Worm (Caenorhabditis elegans): ENCODE data around the gene bgnt-1.5.
A peak's percentile ranks its signal among the peaks of the same experiment; 100 is the strongest.

bgnt-1.5 gene

DNA sequence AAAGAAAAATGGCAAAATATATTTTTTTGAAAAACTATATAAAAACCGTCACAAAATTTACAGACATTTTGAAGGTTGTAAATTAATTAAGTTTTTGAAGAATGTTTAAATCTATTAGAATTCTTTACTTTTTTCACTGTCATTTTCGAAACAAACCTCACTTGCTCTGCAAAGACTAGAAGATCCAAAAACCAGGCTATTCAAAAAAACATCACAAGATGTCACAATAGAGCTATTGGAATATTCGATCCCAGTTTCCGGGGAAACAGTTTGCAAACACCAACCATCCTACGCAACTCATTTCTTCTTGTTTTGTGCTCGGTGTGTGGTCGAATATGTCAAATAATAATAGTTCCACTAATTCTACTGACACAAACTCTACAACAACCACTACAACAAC lies 15.4 kb downstream of the bgnt-1.5 start, which contains the start of gene R12H7.4:
R12H7.4 (plus strand) TSS at position 301 of the 400 bp plus-strand sequence.
- no peak for TF ChIP-seq dao-5 (tag; optimal IDR thresholded peaks at IDR 0.05)
- no peak for TF ChIP-seq W03F9.2 (tag; optimal IDR thresholded peaks at IDR 0.05)
- no peak for TF ChIP-seq him-1 (tag; optimal IDR thresholded peaks at IDR 0.05)

DNA sequence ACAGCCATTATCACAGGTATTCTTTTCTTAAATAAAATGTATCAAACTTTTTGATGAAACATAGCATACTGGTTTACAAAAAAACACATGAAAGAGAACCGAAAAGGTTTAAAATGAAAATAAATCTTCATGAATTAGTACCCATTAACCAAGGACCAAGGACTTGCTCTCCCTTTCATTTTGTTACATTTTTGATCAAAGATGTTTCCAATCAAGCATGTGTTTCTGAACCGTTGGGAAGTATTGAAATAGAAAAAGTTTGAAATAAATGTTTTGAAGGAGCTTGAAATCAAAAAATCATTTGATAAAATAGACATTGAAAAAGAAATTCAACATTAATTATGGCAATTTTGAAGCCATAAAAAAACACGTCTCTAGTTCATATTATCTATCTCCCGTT lies 19.6 kb downstream of the bgnt-1.5 start:
- TF ChIP-seq dao-5 (tag; optimal IDR thresholded peaks at IDR 0.05) (no peak), W03F9.2 (tag; optimal IDR thresholded peaks at IDR 0.05) (no peak), him-1 (tag; optimal IDR thresholded peaks at IDR 0.05) (no peak)

DNA sequence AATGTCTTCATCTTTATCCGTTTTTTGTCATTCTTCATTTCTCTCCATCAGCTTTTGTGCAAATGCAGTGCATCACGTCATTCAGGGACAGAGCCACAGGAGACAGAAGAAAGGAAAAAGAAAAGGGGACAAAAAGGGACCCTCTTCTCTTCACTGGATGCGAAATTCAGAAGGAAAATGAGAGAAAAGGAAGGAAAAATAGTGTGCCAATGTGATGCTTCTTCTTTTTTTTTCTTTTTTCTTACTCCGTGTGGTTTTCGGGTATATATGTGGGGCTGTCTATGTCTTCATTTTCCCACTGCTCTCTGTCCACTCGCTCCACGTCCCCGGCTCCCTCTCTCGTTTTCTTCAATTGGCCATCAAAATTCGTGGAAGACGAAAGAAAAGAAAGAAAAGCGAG lies 21.7 kb downstream of the bgnt-1.5 start:
- TF ChIP-seq him-1 (tag; optimal IDR thresholded peaks at IDR 0.05) (peak; percentile 83), dao-5 (tag; optimal IDR thresholded peaks at IDR 0.05) (no peak)

DNA sequence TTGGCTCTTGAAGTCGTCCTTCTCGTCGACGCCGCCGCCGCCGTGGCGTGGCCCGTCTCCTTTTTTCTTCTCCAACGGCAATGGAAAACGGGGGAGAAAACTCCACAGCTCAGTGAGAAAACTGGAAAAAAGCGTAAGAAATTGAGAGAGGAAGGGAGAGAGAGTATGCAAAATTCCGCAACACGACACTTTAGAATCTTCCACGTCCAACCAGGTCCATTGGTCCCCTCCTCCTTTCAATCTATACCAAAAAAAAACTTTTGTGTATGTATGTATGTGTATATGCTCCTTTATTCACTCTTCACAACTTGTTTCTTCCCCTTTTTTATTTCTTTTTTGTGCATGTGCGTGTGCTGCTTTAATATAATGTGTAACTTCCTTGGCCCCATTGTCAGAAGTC lies 23.1 kb downstream of the bgnt-1.5 start:
- no peak for TF ChIP-seq W03F9.2 (tag; optimal IDR thresholded peaks at IDR 0.05)
- TF ChIP-seq him-1 (tag; optimal IDR thresholded peaks at IDR 0.05) = no peak
- no peak for TF ChIP-seq dao-5 (tag; optimal IDR thresholded peaks at IDR 0.05)

DNA sequence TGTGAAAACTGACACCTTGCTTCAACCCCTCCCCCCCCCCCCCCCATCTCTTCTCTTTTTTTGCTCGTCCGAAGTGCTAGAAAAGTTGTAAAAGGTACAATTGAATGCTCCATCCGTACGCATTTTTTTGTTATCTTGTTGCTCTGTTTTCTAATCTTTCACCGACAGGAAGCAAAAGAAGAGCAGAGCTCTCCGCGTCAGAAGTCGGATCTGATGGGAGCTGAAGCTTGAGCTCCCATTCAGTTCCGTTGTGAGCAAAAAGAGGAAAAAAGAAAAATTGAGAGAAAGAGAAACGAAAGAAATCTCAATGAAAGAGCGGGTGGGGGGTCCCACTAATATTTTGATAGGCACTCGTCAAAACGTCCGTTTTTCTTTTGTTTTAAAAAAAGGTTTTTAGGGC lies 25.2 kb downstream of the bgnt-1.5 start:
- no peak for TF ChIP-seq dao-5 (tag; optimal IDR thresholded peaks at IDR 0.05)
- no peak for TF ChIP-seq him-1 (tag; optimal IDR thresholded peaks at IDR 0.05)
- TF ChIP-seq W03F9.2 (tag; optimal IDR thresholded peaks at IDR 0.05) = no peak

DNA sequence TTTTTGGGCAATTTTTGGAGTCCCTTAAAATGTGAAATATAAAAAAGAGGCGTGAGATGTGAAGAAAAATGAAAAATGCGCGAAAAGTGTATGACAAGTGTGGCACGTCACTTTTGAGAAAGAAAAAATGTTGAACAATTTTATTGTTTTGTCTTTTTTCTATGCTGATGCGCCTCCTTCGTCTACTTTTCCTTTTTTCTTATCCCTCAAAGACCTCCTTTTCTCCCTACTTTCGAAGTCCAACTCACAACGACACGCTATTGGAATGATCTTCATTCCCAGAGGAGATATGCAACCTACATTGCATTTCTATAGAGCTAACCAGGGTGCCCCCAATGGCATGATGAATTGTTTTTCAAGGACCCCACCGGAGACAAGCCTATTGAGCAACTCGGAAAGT lies 26.1 kb downstream of the bgnt-1.5 start:
- TF ChIP-seq W03F9.2 (tag; optimal IDR thresholded peaks at IDR 0.05) (no peak), dao-5 (tag; optimal IDR thresholded peaks at IDR 0.05) (no peak), him-1 (tag; optimal IDR thresholded peaks at IDR 0.05) (no peak)

DNA sequence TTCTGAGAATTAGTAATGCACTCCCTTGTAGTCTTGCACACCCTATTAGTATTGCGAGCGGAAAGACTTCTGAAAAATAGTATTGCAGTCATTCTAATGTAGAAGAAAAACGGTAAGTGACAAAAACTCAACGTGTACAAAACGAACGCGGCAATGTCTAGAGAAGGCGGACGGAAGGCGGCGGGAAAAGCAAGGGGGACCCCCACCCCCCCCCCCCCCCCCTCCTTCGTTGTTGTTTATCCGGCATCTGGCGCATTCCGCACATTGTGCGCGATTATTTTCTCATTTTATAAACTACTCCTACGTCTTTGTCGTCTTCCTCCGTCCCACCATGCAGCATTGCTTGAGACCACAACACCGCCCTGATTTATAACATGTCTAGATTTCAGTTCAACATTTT lies 29.8 kb downstream of the bgnt-1.5 start:
- TF ChIP-seq him-1 (tag; optimal IDR thresholded peaks at IDR 0.05) = no peak
- no peak for TF ChIP-seq dao-5 (tag; optimal IDR thresholded peaks at IDR 0.05)
- TF ChIP-seq W03F9.2 (tag; optimal IDR thresholded peaks at IDR 0.05) = no peak

DNA sequence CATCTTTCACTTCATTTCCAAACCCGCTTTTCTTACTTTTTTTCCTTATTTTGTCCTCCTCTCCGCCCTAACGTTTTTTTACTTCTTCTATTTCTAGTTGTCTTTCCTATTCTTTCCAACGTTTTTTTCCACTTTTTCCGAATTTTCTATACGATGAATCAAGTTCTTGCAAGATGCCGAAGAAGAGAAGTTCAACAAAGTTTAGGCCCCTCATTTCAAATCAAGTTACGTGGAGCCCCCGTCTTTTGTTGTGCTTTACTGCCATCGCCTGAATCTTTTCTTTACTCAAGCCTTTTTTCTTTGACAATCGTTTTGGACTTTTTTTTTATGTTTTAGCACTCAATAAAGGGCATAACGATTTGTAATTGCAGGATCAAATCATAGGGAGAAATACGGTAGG lies 30.8 kb downstream of the bgnt-1.5 start, which contains the start of gene unc-9:
unc-9 (plus strand) TSS at position 370 of the 400 bp plus-strand sequence.
- no peak for TF ChIP-seq him-1 (tag; optimal IDR thresholded peaks at IDR 0.05)
- no peak for TF ChIP-seq dao-5 (tag; optimal IDR thresholded peaks at IDR 0.05)
- TF ChIP-seq W03F9.2 (tag; optimal IDR thresholded peaks at IDR 0.05) = no peak

DNA sequence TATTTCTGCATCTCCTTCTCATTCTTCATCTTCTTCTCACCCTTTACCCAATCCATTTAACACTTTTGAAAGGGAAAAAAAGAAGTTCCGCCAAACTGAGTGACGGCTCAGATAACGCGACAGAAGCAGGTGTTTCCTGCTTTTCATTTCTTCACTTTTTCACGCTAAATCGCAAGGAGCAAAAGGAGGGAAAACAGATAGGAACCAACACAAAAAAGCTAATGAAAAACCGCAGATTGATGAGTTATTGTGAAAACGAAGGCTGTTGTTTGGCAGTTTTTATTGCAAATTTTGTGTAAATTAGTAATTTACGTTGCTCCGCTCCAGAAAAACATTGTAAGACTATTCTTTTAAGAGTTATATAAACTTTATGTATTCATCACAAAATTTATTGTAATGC lies 31.8 kb downstream of the bgnt-1.5 start:
- no peak for TF ChIP-seq dao-5 (tag; optimal IDR thresholded peaks at IDR 0.05)

DNA sequence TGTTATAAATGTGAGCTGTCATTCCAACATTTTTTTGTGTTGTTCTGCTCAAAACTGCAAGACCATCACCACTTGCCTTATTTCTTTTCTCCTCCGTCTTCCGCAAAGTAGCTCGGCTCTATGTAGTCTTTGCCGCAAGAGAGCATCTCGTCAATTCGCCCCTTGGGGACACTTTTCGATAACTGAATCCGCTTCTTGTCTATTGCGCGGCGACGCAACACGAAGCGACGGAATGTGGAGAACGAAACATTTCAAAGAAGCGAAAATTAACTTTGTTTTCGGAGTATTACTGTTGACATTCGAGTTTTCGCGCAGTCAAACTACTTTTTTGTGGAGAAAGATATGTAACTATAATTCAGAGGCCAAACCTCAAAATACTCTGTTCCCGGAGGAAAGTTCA lies 34.0 kb downstream of the bgnt-1.5 start:
- TF ChIP-seq W03F9.2 (tag; optimal IDR thresholded peaks at IDR 0.05) = no peak
- no peak for TF ChIP-seq him-1 (tag; optimal IDR thresholded peaks at IDR 0.05)
- no peak for TF ChIP-seq dao-5 (tag; optimal IDR thresholded peaks at IDR 0.05)

DNA sequence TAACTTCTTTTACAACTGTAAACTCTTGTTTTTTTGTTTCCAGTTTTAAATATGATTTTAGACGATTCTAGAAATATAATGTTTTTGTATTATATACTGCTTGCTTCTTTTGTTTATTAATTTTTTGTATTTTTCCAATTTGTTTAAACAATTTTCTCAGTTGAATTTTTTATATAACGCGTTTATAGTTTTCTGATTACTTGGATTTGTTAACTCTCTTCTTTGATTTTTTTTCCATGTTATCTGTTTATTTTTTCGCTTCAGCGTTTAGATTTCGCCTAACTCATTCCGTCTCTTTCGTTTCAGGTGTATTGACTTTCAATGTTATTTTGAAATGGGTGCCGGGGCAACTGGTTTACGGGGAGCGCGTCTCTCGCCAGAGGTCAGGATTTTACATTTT lies 41.2 kb downstream of the bgnt-1.5 start, which contains the start of gene gpa-6:
gpa-6 (plus strand) TSS at position 301 of the 400 bp plus-strand sequence.
- TF ChIP-seq dao-5 (tag; optimal IDR thresholded peaks at IDR 0.05) = no peak
- TF ChIP-seq him-1 (tag; optimal IDR thresholded peaks at IDR 0.05) = no peak
- TF ChIP-seq W03F9.2 (tag; optimal IDR thresholded peaks at IDR 0.05) = no peak

DNA sequence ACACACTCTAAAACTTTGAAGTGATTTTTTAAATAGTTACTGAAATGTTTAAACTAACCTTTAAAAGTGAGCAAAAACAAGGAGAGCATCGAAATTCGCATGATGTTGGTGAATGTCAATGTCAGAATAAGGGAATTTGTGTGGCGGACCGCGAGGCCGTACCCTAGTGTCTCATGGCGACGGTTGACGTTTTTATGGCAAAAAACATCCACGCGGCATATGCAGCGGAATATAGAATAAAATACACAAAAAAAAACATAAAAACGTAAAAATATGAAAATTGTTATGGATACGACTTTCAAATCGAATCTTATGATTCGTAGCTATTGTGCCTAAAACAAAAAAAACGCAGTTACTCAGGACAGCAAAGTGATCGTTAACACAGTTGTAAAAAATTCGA lies 42.3 kb downstream of the bgnt-1.5 start, which contains the start of gene cwp-5:
cwp-5 (minus strand) TSS at position 101 of the 400 bp plus-strand sequence.
- TF ChIP-seq W03F9.2 (tag; optimal IDR thresholded peaks at IDR 0.05) (no peak), dao-5 (tag; optimal IDR thresholded peaks at IDR 0.05) (no peak)

DNA sequence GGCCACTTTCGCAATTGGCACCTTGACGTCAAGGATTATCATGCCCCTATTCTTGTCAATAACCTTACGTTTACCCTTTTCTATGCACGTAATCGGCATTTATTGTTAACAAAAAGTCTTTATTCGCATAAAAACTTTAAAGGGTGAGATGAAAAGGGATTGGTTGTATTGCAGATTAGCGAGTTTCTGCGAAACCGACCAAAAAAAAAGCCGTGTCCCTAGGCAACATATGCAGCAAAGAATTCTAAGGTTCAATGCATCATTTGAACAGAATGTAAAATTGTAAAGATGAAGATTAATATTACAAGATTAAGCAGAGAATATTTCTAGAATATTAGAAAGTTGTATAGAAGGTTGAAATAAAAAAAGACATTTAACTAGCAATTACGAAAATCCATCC lies 50.1 kb downstream of the bgnt-1.5 start:
- TF ChIP-seq W03F9.2 (tag; optimal IDR thresholded peaks at IDR 0.05) (no peak), dao-5 (tag; optimal IDR thresholded peaks at IDR 0.05) (no peak), him-1 (tag; optimal IDR thresholded peaks at IDR 0.05) (no peak)

Data from whole organism, L4/young adult.